Worm (Caenorhabditis elegans) whole organism, late embryonic: ENCODE measurements around the gene tpra-1.

Source experiments
- F13H6.1 ChIP-seq: sonication (generic microtip); optimal IDR thresholded peaks from 2 replicates; lab custom pipeline; 2016; ENCODE audit warnings: missing genetic modification characterization, missing compliant biosample characterization
- ceh-6 ChIP-seq: fragments of 200-800 bp; sonication (Bioruptor generic); optimal IDR thresholded peaks from 2 replicates; lab custom pipeline; 2018; ENCODE audit warnings: mild to moderate bottlenecking, missing genetic modification characterization, missing compliant biosample characterization
- dve-1 ChIP-seq: sonication (generic microtip); optimal IDR thresholded peaks from 2 replicates; lab custom pipeline; 2017; ENCODE audit warnings: antibody characterized with exemption, mild to moderate bottlenecking, missing genetic modification characterization, missing compliant biosample characterization
- ets-4 ChIP-seq: sonication (generic microtip); optimal IDR thresholded peaks from 2 replicates; lab custom pipeline; 2016; ENCODE audit warnings: missing genetic modification characterization, missing compliant biosample characterization
- nfya-1 ChIP-seq: sonication (generic microtip); optimal IDR thresholded peaks from 2 replicates; lab custom pipeline; 2017; ENCODE audit warnings: missing genetic modification characterization, mild to moderate bottlenecking, missing compliant biosample characterization, antibody characterized with exemption, moderate library complexity
- unc-3 ChIP-seq, 2 experiments: fragments of 200-800 bp in 1 of 2; sonication (Bioruptor generic) in 1 of 2; sonication (generic microtip) in 1 of 2; conservative IDR thresholded peaks in 1 of 2; optimal IDR thresholded peaks in 1 of 2; 2 replicates each; pipeline versions ENCODE4 v1.3.6 to Lab custom; 2016 to 2022; ENCODE audit warnings: missing compliant biosample characterization in 2 of 2, missing genetic modification characterization in 2 of 2, missing genetic modification reagents in 1 of 2

DNA sequence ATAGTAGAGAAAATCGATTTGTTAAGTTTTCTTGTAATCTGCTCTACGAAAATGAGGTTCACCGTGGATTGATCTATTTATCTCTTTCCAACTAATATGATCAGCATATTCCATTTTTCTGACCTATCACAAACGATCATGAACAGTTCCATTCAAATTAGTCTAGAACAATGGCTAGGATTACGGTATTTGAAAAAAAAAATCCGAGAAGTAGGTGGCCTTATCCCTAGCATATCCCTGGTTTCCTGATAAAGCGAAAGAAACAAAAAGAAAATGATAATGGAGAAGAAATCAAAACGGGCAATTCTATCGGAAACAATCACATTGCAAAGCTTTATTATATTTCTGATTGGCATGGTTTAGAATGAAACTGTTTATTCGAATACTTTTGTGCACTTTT, 36.5 kb downstream of the tpra-1 start, which contains the start of gene mltn-12:
- TF ChIP-seq ets-4 (no peak), unc-3 (GFP tag; conservative IDR thresholded peaks at IDR 0.05; lab: Robert Waterston, UW) (no peak), unc-3 (tag; optimal IDR thresholded peaks at IDR 0.05; lab: Kevin White, UChicago) (no peak), ceh-6 (GFP tag; lab: Kevin White, UChicago) (no peak), dve-1 (tag; lab: Kevin White, UChicago) (no peak), nfya-1 (tag; lab: Kevin White, UChicago) (no peak), F13H6.1 (tag; lab: Kevin White, UChicago) (no peak)
